Fruit fly (Drosophila melanogaster) whole organism, embryonic: Measurements from ENCODE around the gene spz5.

ENCODE experiments used
- Atf-2 ChIP-seq: fragments of 200-800 bp; sonication (Bioruptor generic); optimal IDR thresholded peaks from 2 replicates; lab custom pipeline; 2016; ENCODE audit warnings: missing biosample characterization, missing genetic modification characterization
- Atf3 ChIP-seq: fragments of 200-800 bp; sonication (Bioruptor generic); optimal IDR thresholded peaks from 3 replicates; lab custom pipeline; 2016; ENCODE audit warnings: missing biosample characterization, missing genetic modification characterization
- CG11695 ChIP-seq: fragments of 200-800 bp; sonication (Bioruptor generic); IDR thresholded peaks from 3 replicates; pipeline ENCODE4 v1.3.6; 2022; ENCODE audit warnings: missing biosample characterization, missing genetic modification characterization
- CG12104 ChIP-seq: fragments of 200-800 bp; sonication (Bioruptor generic); optimal IDR thresholded peaks from 3 replicates; lab custom pipeline; 2016; ENCODE audit warnings: missing biosample characterization, missing genetic modification characterization
- CG14965 ChIP-seq: fragments of 200-800 bp; sonication (Bioruptor generic); optimal IDR thresholded peaks from 2 replicates; lab custom pipeline; 2016; ENCODE audit warnings: missing biosample characterization, missing genetic modification characterization, borderline replicate concordance
- CG17328 ChIP-seq: fragments of 200-800 bp; sonication (Bioruptor generic); IDR thresholded peaks from 2 replicates; pipeline ENCODE4 v1.3.6; 2022; ENCODE audit warnings: missing biosample characterization, missing genetic modification characterization
- CG17612 ChIP-seq: fragments of 200-800 bp; sonication (Bioruptor generic); IDR thresholded peaks from 2 replicates; pipeline ENCODE4 v1.3.6; 2022; ENCODE audit warnings: missing biosample characterization, missing genetic modification characterization
- CG18476 ChIP-seq: fragments of 200-800 bp; sonication (Bioruptor generic); optimal IDR thresholded peaks from 2 replicates; lab custom pipeline; 2016; ENCODE audit warnings: missing biosample characterization, mild to moderate bottlenecking, missing genetic modification characterization
- CG2120 ChIP-seq: fragments of 200-800 bp; sonication (Bioruptor generic); optimal IDR thresholded peaks from 3 replicates; lab custom pipeline; 2016; ENCODE audit warnings: missing biosample characterization, missing genetic modification characterization
- CG30020 ChIP-seq: fragments of 200-800 bp; optimal IDR thresholded peaks from 2 replicates; lab custom pipeline; 2019; ENCODE audit warnings: missing biosample characterization, mild to moderate bottlenecking, missing genetic modification characterization, moderate library complexity
- CG32772 ChIP-seq: fragments of 200-800 bp; sonication (Bioruptor generic); IDR thresholded peaks from 2 replicates; pipeline ENCODE4 v1.3.6; 2022; ENCODE audit warnings: missing biosample characterization, missing genetic modification characterization
- CG34422 ChIP-seq: fragments of 200-800 bp; sonication (Bioruptor generic); IDR thresholded peaks from 3 replicates; pipeline ENCODE4 v1.3.6; 2022; ENCODE audit warnings: missing biosample characterization, missing genetic modification characterization
- CG4730 ChIP-seq: fragments of 200-800 bp; sonication (Bioruptor generic); IDR thresholded peaks from 2 replicates; pipeline ENCODE4 v1.3.6; 2022; ENCODE audit warnings: missing biosample characterization, missing genetic modification characterization
- CG6254 ChIP-seq: fragments of 200-800 bp; sonication (Bioruptor generic); optimal IDR thresholded peaks from 3 replicates; lab custom pipeline; 2017; ENCODE audit warnings: mild to moderate bottlenecking, missing biosample characterization, missing genetic modification reagents, missing genetic modification characterization
- CG6813 ChIP-seq: fragments of 200-800 bp; sonication (Bioruptor generic); optimal IDR thresholded peaks from 2 replicates; lab custom pipeline; 2017; ENCODE audit warnings: missing biosample characterization, missing genetic modification characterization, mild to moderate bottlenecking, moderate library complexity, missing genetic modification reagents
- CG6854 ChIP-seq: fragments of 200-800 bp; sonication (Bioruptor generic); optimal IDR thresholded peaks from 3 replicates; lab custom pipeline; 2017; ENCODE audit warnings: missing biosample characterization, mild to moderate bottlenecking, missing genetic modification characterization
- CG8359 ChIP-seq: fragments of 200-800 bp; sonication (Bioruptor generic); optimal IDR thresholded peaks from 2 replicates; lab custom pipeline; 2017; ENCODE audit warnings: missing biosample characterization, mild to moderate bottlenecking, missing genetic modification characterization, borderline replicate concordance
- Camta ChIP-seq: fragments of 200-800 bp; sonication (Bioruptor generic); optimal IDR thresholded peaks from 2 replicates; lab custom pipeline; 2016; ENCODE audit warnings: missing biosample characterization, missing genetic modification characterization
- Doc3 ChIP-seq: fragments of 200-800 bp; sonication (Bioruptor generic); IDR thresholded peaks from 3 replicates; pipeline ENCODE4 v1.3.6; 2022; ENCODE audit warnings: missing biosample characterization, missing genetic modification characterization; ENCODE audit not compliant: partially characterized antibody
- Hmr ChIP-seq: fragments of 200-800 bp; sonication (Bioruptor generic); optimal IDR thresholded peaks from 3 replicates; lab custom pipeline; 2017; ENCODE audit warnings: mild to moderate bottlenecking, missing biosample characterization, missing genetic modification reagents, missing genetic modification characterization
- MTF-1 ChIP-seq: fragments of 200-800 bp; sonication (Bioruptor generic); optimal IDR thresholded peaks from 2 replicates; lab custom pipeline; 2018; ENCODE audit warnings: missing biosample characterization, mild to moderate bottlenecking, missing genetic modification characterization, borderline replicate concordance
- NC2β ChIP-seq: fragments of 200-800 bp; sonication (Bioruptor generic); optimal IDR thresholded peaks from 2 replicates; lab custom pipeline; 2016; ENCODE audit warnings: missing biosample characterization, missing genetic modification characterization
- Nf-YC ChIP-seq: fragments of 200-800 bp; optimal IDR thresholded peaks from 3 replicates; lab custom pipeline; 2019; ENCODE audit warnings: missing biosample characterization, mild to moderate bottlenecking, missing genetic modification characterization, moderate library complexity
- Oaz ChIP-seq: fragments of 200-800 bp; sonication (Bioruptor generic); IDR thresholded peaks from 2 replicates; pipeline ENCODE4 v1.3.6; 2022; ENCODE audit warnings: missing biosample characterization, missing genetic modification characterization
- Optix ChIP-seq: fragments of 200-800 bp; sonication (Bioruptor generic); IDR thresholded peaks from 3 replicates; pipeline ENCODE4 v1.3.6; 2022; ENCODE audit warnings: missing biosample characterization, missing genetic modification characterization
- Rx ChIP-seq: fragments of 200-800 bp; sonication (Bioruptor generic); IDR thresholded peaks from 2 replicates; pipeline ENCODE4 v1.3.6; 2022; ENCODE audit warnings: missing biosample characterization, missing genetic modification characterization
- Sin3A ChIP-seq: fragments of >200 bp; optimal IDR thresholded peaks from 2 replicates; lab custom pipeline; 2018
- Sox102F ChIP-seq: fragments of 200-800 bp; sonication (Bioruptor generic); optimal IDR thresholded peaks from 2 replicates; lab custom pipeline; 2018; ENCODE audit warnings: missing biosample characterization, mild to moderate bottlenecking, missing genetic modification characterization, moderate library complexity
- Tbp ChIP-seq: fragments of >200 bp; optimal IDR thresholded peaks from 2 replicates; lab custom pipeline; 2018; ENCODE audit warnings: missing biosample characterization, missing genetic modification characterization
- Vsx1 ChIP-seq: fragments of 200-800 bp; sonication (Bioruptor generic); optimal IDR thresholded peaks from 2 replicates; lab custom pipeline; 2017; ENCODE audit warnings: missing biosample characterization, mild to moderate bottlenecking, missing genetic modification characterization, missing genetic modification reagents
- YL-1 ChIP-seq: fragments of 200-800 bp; sonication (Bioruptor generic); optimal IDR thresholded peaks from 3 replicates; lab custom pipeline; 2017; ENCODE audit warnings: missing biosample characterization, mild to moderate bottlenecking, missing genetic modification characterization
- ap ChIP-seq: fragments of 200-800 bp; sonication (Bioruptor generic); IDR thresholded peaks from 2 replicates; pipeline ENCODE4 v1.3.6; 2022; ENCODE audit warnings: missing biosample characterization, missing genetic modification characterization
- ash1 ChIP-seq: fragments of 200-800 bp; sonication (Bioruptor generic); optimal IDR thresholded peaks from 2 replicates; lab custom pipeline; 2018; ENCODE audit warnings: missing biosample characterization, mild to moderate bottlenecking, missing genetic modification characterization
- bigmax ChIP-seq: fragments of 200-800 bp; sonication (Bioruptor generic); optimal IDR thresholded peaks from 2 replicates; lab custom pipeline; 2018; ENCODE audit warnings: missing biosample characterization, mild to moderate bottlenecking, missing genetic modification characterization
- bsh ChIP-seq, 2 experiments: fragments of 200-800 bp; sonication (Bioruptor generic); optimal IDR thresholded peaks; 2 replicates each; lab custom pipeline; 2017 to 2018; ENCODE audit warnings: mild to moderate bottlenecking in 2 of 2, missing biosample characterization in 2 of 2, missing genetic modification characterization in 2 of 2, moderate library complexity in 1 of 2
- btn ChIP-seq: fragments of 200-800 bp; sonication (Bioruptor generic); optimal IDR thresholded peaks from 2 replicates; lab custom pipeline; 2016; ENCODE audit warnings: missing biosample characterization, missing genetic modification characterization
- chinmo ChIP-seq: fragments of 200-800 bp; sonication (Bioruptor generic); IDR thresholded peaks from 4 replicates; pipeline ENCODE4 v1.3.6; 2022; ENCODE audit warnings: missing biosample characterization, missing genetic modification characterization; ENCODE audit not compliant: partially characterized antibody
- dimm ChIP-seq: fragments of 200-800 bp; sonication (Bioruptor generic); IDR thresholded peaks from 2 replicates; pipeline ENCODE4 v1.3.6; 2022; ENCODE audit warnings: missing biosample characterization, missing genetic modification characterization
- exex ChIP-seq: fragments of 200-800 bp; sonication (Bioruptor generic); optimal IDR thresholded peaks from 4 replicates; lab custom pipeline; 2018; ENCODE audit warnings: missing biosample characterization, mild to moderate bottlenecking, missing genetic modification characterization, moderate library complexity
- ftz-f1 ChIP-seq: fragments of 200-800 bp; sonication (Bioruptor generic); optimal IDR thresholded peaks from 2 replicates; lab custom pipeline; 2016; ENCODE audit warnings: missing biosample characterization, missing genetic modification characterization
- grn ChIP-seq: fragments of 200-800 bp; sonication (Bioruptor generic); optimal IDR thresholded peaks from 3 replicates; lab custom pipeline; 2017; ENCODE audit warnings: missing biosample characterization, missing genetic modification characterization
- h ChIP-seq: fragments of >200 bp; optimal IDR thresholded peaks from 2 replicates; lab custom pipeline; 2017
- ham ChIP-seq: fragments of 200-800 bp; sonication (Bioruptor generic); IDR thresholded peaks from 2 replicates; pipeline ENCODE4 v1.3.6; 2022; ENCODE audit warnings: missing biosample characterization, missing genetic modification characterization
- nau ChIP-seq: fragments of 200-800 bp; sonication (Bioruptor generic); optimal IDR thresholded peaks from 3 replicates; lab custom pipeline; 2017; ENCODE audit warnings: missing biosample characterization, mild to moderate bottlenecking, missing genetic modification characterization, missing genetic modification reagents
- nom ChIP-seq: fragments of 200-800 bp; sonication (Bioruptor generic); optimal IDR thresholded peaks from 2 replicates; lab custom pipeline; 2017; ENCODE audit warnings: missing biosample characterization, missing genetic modification characterization, mild to moderate bottlenecking, moderate library complexity, missing genetic modification reagents
- phol ChIP-seq: fragments of 200-800 bp; sonication (Bioruptor generic); optimal IDR thresholded peaks from 3 replicates; lab custom pipeline; 2018; ENCODE audit warnings: missing biosample characterization, mild to moderate bottlenecking, missing genetic modification characterization, moderate library complexity
- pros ChIP-seq: fragments of 200-800 bp; sonication (Bioruptor generic); optimal IDR thresholded peaks from 3 replicates; lab custom pipeline; 2019; ENCODE audit warnings: missing biosample characterization, mild to moderate bottlenecking, missing genetic modification characterization, moderate library complexity
- sima ChIP-seq: fragments of 200-800 bp; sonication (Bioruptor generic); optimal IDR thresholded peaks from 2 replicates; lab custom pipeline; 2016; ENCODE audit warnings: missing biosample characterization, missing genetic modification characterization
- ssp ChIP-seq: fragments of 200-800 bp; sonication (Bioruptor generic); IDR thresholded peaks from 2 replicates; pipeline ENCODE4 v1.3.6; 2022; ENCODE audit warnings: missing biosample characterization, missing genetic modification characterization
- tap ChIP-seq: fragments of 200-800 bp; optimal IDR thresholded peaks from 3 replicates; lab custom pipeline; 2019; ENCODE audit warnings: missing biosample characterization, mild to moderate bottlenecking, missing genetic modification characterization, moderate library complexity
- tna ChIP-seq: fragments of 200-800 bp; sonication (Bioruptor generic); IDR thresholded peaks from 2 replicates; pipeline ENCODE4 v1.3.6; 2022; ENCODE audit warnings: missing biosample characterization, missing genetic modification characterization; ENCODE audit not compliant: partially characterized antibody

Gene spz5

dm6 chr3L:2851771-2852170 is 40.2 kb downstream of the spz5 start (continued):
- peak; percentile 55 for TF ChIP-seq ssp (GFP tag; lab: Robert Waterston, UW)
- peak; percentile 62 for TF ChIP-seq NC2β (GFP tag; lab: Kevin White, UChicago)
- no peak for TF ChIP-seq CG6254
- TF ChIP-seq chinmo: 0 out of 4 replicates have a peak, but pooled peaks have one; percentile 64
- no peak for TF ChIP-seq Vsx1 (GFP tag; lab: Kevin White, UChicago)
- no peak for TF ChIP-seq CG6813 (GFP tag; lab: Kevin White, UChicago)
- peak; percentile 75 for TF ChIP-seq Camta
- peak; percentile 60 for TF ChIP-seq phol (tag; lab: Kevin White, UChicago)
- TF ChIP-seq Atf3 (GFP tag; lab: Kevin White, UChicago): peak; percentile 41
- peak; percentile 45; the same call in 1 of the 3 replicates for TF ChIP-seq Optix (GFP tag; lab: Robert Waterston, UW)
- TF ChIP-seq Hmr: peak; percentile 73
- no peak for TF ChIP-seq ap
- TF ChIP-seq CG4730: peak; percentile 22; the same call in 1 of the 2 replicates
- no peak for TF ChIP-seq tna (GFP tag; lab: Robert Waterston, UW)
- TF ChIP-seq CG11695 (GFP tag; lab: Robert Waterston, UW): no peak
- no peak for TF ChIP-seq nau
- peak; percentile 27 for TF ChIP-seq MTF-1 (GFP tag; lab: Kevin White, UChicago)
- no peak for TF ChIP-seq sima (GFP tag; lab: Kevin White, UChicago)
- no peak for TF ChIP-seq YL-1 (GFP tag; lab: Kevin White, UChicago)
- no peak for TF ChIP-seq CG17328 (GFP tag; lab: Robert Waterston, UW)
- TF ChIP-seq CG17612 (GFP tag; lab: Robert Waterston, UW): no peak
- TF ChIP-seq CG30020: no peak
- peak; percentile 45 for TF ChIP-seq Rx
- peak; percentile 77 for TF ChIP-seq CG34422 (GFP tag; lab: Robert Waterston, UW)
- no peak for TF ChIP-seq exex (tag; lab: Kevin White, UChicago)
- no peak for TF ChIP-seq grn (GFP tag; lab: Kevin White, UChicago)
- TF ChIP-seq bsh (GFP tag; optimal IDR thresholded peaks at IDR 0.05; lab: Kevin White, UChicago): peak in 1 of 2 experiments; percentile 41
- TF ChIP-seq pros: no peak
- peak; percentile 54 for TF ChIP-seq CG32772 (GFP tag; lab: Robert Waterston, UW)
- no peak for TF ChIP-seq CG6854 (GFP tag; lab: Kevin White, UChicago)
- TF ChIP-seq ftz-f1 (GFP tag; lab: Kevin White, UChicago): peak; percentile 6
- TF ChIP-seq CG18476 (GFP tag; lab: Kevin White, UChicago): no peak
- no peak for TF ChIP-seq bigmax (GFP tag; lab: Kevin White, UChicago)
- TF ChIP-seq Tbp (GFP tag; lab: Kevin White, UChicago): no peak
- no peak for TF ChIP-seq nom (GFP tag; lab: Kevin White, UChicago)
- TF ChIP-seq CG14965 (GFP tag; lab: Kevin White, UChicago): peak; percentile 42
- TF ChIP-seq tap (tag; lab: Kevin White, UChicago): no peak
- peak; percentile 64 for TF ChIP-seq Sox102F (GFP tag; lab: Kevin White, UChicago)
- no peak for TF ChIP-seq h (lab: Kevin White, UChicago)
- TF ChIP-seq Doc3 (GFP tag; lab: Robert Waterston, UW): no peak
- TF ChIP-seq ash1: no peak
- TF ChIP-seq dimm (GFP tag; lab: Robert Waterston, UW): no peak
- TF ChIP-seq Nf-YC (tag; lab: Kevin White, UChicago): peak; percentile 3
- TF ChIP-seq Atf-2 (GFP tag; lab: Kevin White, UChicago): peak; percentile 66
- peak; percentile 36 for TF ChIP-seq CG12104
- TF ChIP-seq ham: no peak
- TF ChIP-seq CG2120 (GFP tag; lab: Kevin White, UChicago): peak; percentile 73
- TF ChIP-seq Sin3A (lab: Kevin White, UChicago): no peak
- no peak for TF ChIP-seq btn (GFP tag; lab: Kevin White, UChicago)
- peak; percentile 44 for TF ChIP-seq Oaz (GFP tag; lab: Robert Waterston, UW)
- no peak for TF ChIP-seq CG8359
